Worm (Caenorhabditis elegans) whole organism, midembryonic: ENCODE measurements around the gene emc-5.

Experiments used
- cog-1 ChIP-seq: sonication (generic microtip); optimal IDR thresholded peaks from 2 replicates; lab custom pipeline; 2016; ENCODE audit warnings: missing genetic modification characterization, missing compliant biosample characterization
- flt-1 ChIP-seq: fragments of 200-800 bp; sonication (Bioruptor generic); IDR thresholded peaks from 2 replicates; pipeline ENCODE4 v1.3.6; 2022; ENCODE audit warnings: missing genetic modification characterization, missing compliant biosample characterization
- med-1 ChIP-seq: sonication (generic microtip); optimal IDR thresholded peaks from 2 replicates; lab custom pipeline; 2017; ENCODE audit warnings: missing genetic modification characterization, mild to moderate bottlenecking, missing compliant biosample characterization, antibody characterized with exemption, missing genetic modification reagents; ENCODE audit not compliant: insufficient read depth
- ztf-23 ChIP-seq: fragments of 200-800 bp; sonication (Bioruptor generic); IDR thresholded peaks from 2 replicates; pipeline ENCODE4 v1.3.6; 2022; ENCODE audit warnings: missing genetic modification reagents, missing genetic modification characterization, missing compliant biosample characterization

- TF ChIP-seq flt-1 (GFP tag; lab: Robert Waterston, UW), result peak; percentile 87
- TF ChIP-seq med-1 (GFP tag; lab: Kevin White, UChicago), result no peak
- TF ChIP-seq cog-1 (tag; lab: Kevin White, UChicago), result peak; percentile 88
- peak; percentile 76 for TF ChIP-seq ztf-23 (GFP tag; lab: Robert Waterston, UW)
These were observed 48.8 kb downstream of the emc-5 start, which contains the start of gene dnj-13 for ce11 chrII:11545299-11545951.
